Worm (Caenorhabditis elegans) whole organism, young adult: ENCODE results near the gene tub-1.

Experiments used
- B0336.3 ChIP-seq: fragments of 200-800 bp; sonication (Bioruptor generic); IDR thresholded peaks from 2 replicates; pipeline ENCODE4 v1.3.6; 2022; ENCODE audit warnings: missing genetic modification characterization, missing compliant biosample characterization
- D2030.7 ChIP-seq: fragments of 200-800 bp; sonication (Bioruptor generic); IDR thresholded peaks from 2 replicates; pipeline ENCODE4 v1.3.6; 2022; ENCODE audit warnings: missing genetic modification reagents, missing genetic modification characterization, missing compliant biosample characterization
- F22D6.2 ChIP-seq: sonication (generic microtip); optimal IDR thresholded peaks from 2 replicates; lab custom pipeline; 2016; ENCODE audit warnings: mild to moderate bottlenecking, missing genetic modification characterization, missing compliant biosample characterization
- F33H1.4 ChIP-seq: fragments of 200-800 bp; sonication (Bioruptor generic); IDR thresholded peaks from 2 replicates; pipeline ENCODE4 v1.3.6; 2022; ENCODE audit warnings: missing genetic modification reagents, missing genetic modification characterization, missing compliant biosample characterization
- F57A8.1 ChIP-seq: fragments of 200-800 bp; sonication (Bioruptor generic); optimal IDR thresholded peaks from 2 replicates; lab custom pipeline; 2018; ENCODE audit warnings: mild to moderate bottlenecking, missing genetic modification characterization, moderate library complexity, missing compliant biosample characterization
- F57C9.4 ChIP-seq: sonication (generic microtip); optimal IDR thresholded peaks from 2 replicates; lab custom pipeline; 2017; ENCODE audit warnings: mild to moderate bottlenecking, missing genetic modification characterization, missing compliant biosample characterization
- Y53F4B.3 ChIP-seq: fragments of 200-800 bp; sonication (Bioruptor generic); IDR thresholded peaks from 2 replicates; pipeline ENCODE4 v1.3.6; 2022; ENCODE audit warnings: missing genetic modification reagents, missing genetic modification characterization, missing compliant biosample characterization
- Y95B8A.8 ChIP-seq: fragments of 200-800 bp; sonication (Bioruptor generic); IDR thresholded peaks from 2 replicates; pipeline ENCODE4 v1.3.6; 2022; ENCODE audit warnings: missing genetic modification reagents, missing genetic modification characterization, missing compliant biosample characterization
- akir-1 ChIP-seq: fragments of 200-800 bp; sonication (Bioruptor generic); optimal IDR thresholded peaks from 2 replicates; lab custom pipeline; 2018; ENCODE audit warnings: mild to moderate bottlenecking, missing genetic modification characterization, moderate library complexity, missing compliant biosample characterization
- aptf-2 ChIP-seq: fragments of 200-800 bp; sonication (Bioruptor generic); conservative IDR thresholded peaks from 2 replicates; pipeline ENCODE4 v1.3.6; 2022; ENCODE audit warnings: missing genetic modification reagents, missing genetic modification characterization, missing compliant biosample characterization
- aptf-3 ChIP-seq: fragments of 200-800 bp; sonication (Bioruptor generic); IDR thresholded peaks from 2 replicates; pipeline ENCODE4 v1.3.6; 2022; ENCODE audit warnings: missing genetic modification characterization, missing compliant biosample characterization
- atf-7 ChIP-seq: sonication (generic microtip); optimal IDR thresholded peaks from 2 replicates; lab custom pipeline; 2017; ENCODE audit warnings: mild to moderate bottlenecking, missing genetic modification characterization, missing compliant biosample characterization
- attf-5 ChIP-seq: fragments of 200-800 bp; sonication (Bioruptor generic); optimal IDR thresholded peaks from 2 replicates; lab custom pipeline; 2018; ENCODE audit warnings: mild to moderate bottlenecking, missing genetic modification characterization, missing compliant biosample characterization
- cebp-1 ChIP-seq, 2 experiments: fragments of 200-800 bp in 1 of 2; sonication (Bioruptor generic) in 1 of 2; sonication (generic microtip) in 1 of 2; IDR thresholded peaks in 1 of 2; optimal IDR thresholded peaks in 1 of 2; 2 replicates each; pipeline versions ENCODE4 v1.3.6 to Lab custom; 2017 to 2022; ENCODE audit warnings: missing compliant biosample characterization in 2 of 2, missing genetic modification characterization in 2 of 2, mild to moderate bottlenecking in 1 of 2, missing genetic modification reagents in 1 of 2, moderate library complexity in 1 of 2
- ceh-40 ChIP-seq: fragments of 200-800 bp; sonication (Bioruptor generic); IDR thresholded peaks from 2 replicates; pipeline ENCODE4 v1.3.6; 2022; ENCODE audit warnings: missing genetic modification characterization, missing compliant biosample characterization
- ceh-91 ChIP-seq: fragments of 200-800 bp; sonication (Bioruptor generic); IDR thresholded peaks from 2 replicates; pipeline ENCODE4 v1.3.6; 2022; ENCODE audit warnings: missing genetic modification reagents, missing genetic modification characterization, missing compliant biosample characterization
- dox-1 ChIP-seq: fragments of 200-800 bp; sonication (Bioruptor generic); IDR thresholded peaks from 2 replicates; pipeline ENCODE4 v1.3.6; 2022; ENCODE audit warnings: missing genetic modification reagents, missing genetic modification characterization, missing compliant biosample characterization
- egl-18 ChIP-seq: fragments of 200-800 bp; sonication (Bioruptor generic); IDR thresholded peaks from 2 replicates; pipeline ENCODE4 v1.3.6; 2022; ENCODE audit warnings: missing genetic modification reagents, missing genetic modification characterization, missing compliant biosample characterization
- egl-44 ChIP-seq: fragments of 200-800 bp; sonication (Bioruptor generic); IDR thresholded peaks from 2 replicates; pipeline ENCODE4 v1.3.6; 2022; ENCODE audit warnings: missing genetic modification reagents, missing genetic modification characterization, missing compliant biosample characterization
- egrh-3 ChIP-seq: fragments of 200-800 bp; sonication (Bioruptor generic); IDR thresholded peaks from 2 replicates; pipeline ENCODE4 v1.3.6; 2022; ENCODE audit warnings: missing genetic modification reagents, missing genetic modification characterization, missing compliant biosample characterization
- ekl-4 ChIP-seq: fragments of 200-800 bp; sonication (Bioruptor generic); IDR thresholded peaks from 2 replicates; pipeline ENCODE4 v1.3.6; 2022; ENCODE audit warnings: missing genetic modification reagents, missing genetic modification characterization, missing compliant biosample characterization
- fkh-3 ChIP-seq: sonication (generic microtip); optimal IDR thresholded peaks from 2 replicates; lab custom pipeline; 2016; ENCODE audit warnings: mild to moderate bottlenecking, missing genetic modification characterization, missing compliant biosample characterization
- hlh-12 ChIP-seq: sonication (generic microtip); optimal IDR thresholded peaks from 2 replicates; lab custom pipeline; 2016; ENCODE audit warnings: missing genetic modification characterization, missing compliant biosample characterization
- hsf-1 ChIP-seq: fragments of 200-800 bp; sonication (Bioruptor generic); IDR thresholded peaks from 2 replicates; pipeline ENCODE4 v1.3.6; 2022; ENCODE audit warnings: missing genetic modification reagents, missing genetic modification characterization, missing compliant biosample characterization
- let-526 ChIP-seq: fragments of 200-800 bp; sonication (Bioruptor generic); IDR thresholded peaks from 2 replicates; pipeline ENCODE4 v1.3.6; 2022; ENCODE audit warnings: missing genetic modification reagents, missing genetic modification characterization, missing compliant biosample characterization
- lin-35 ChIP-seq, 3 experiments: fragments of 150-350 bp in 2 of 3; sonication (generic microtip) in 1 of 3; optimal IDR thresholded peaks; 2 replicates each; lab custom pipeline; 2014 to 2018; ENCODE audit warnings: missing biosample characterization in 3 of 3, missing genetic modification characterization in 3 of 3, missing genetic modification reagents in 3 of 3
- lir-1 ChIP-seq: fragments of 200-800 bp; sonication (Bioruptor generic); conservative IDR thresholded peaks from 2 replicates; pipeline ENCODE4 v1.3.6; 2022; ENCODE audit warnings: missing genetic modification reagents, missing genetic modification characterization, missing compliant biosample characterization
- lsl-1 ChIP-seq: fragments of 200-800 bp; sonication (Bioruptor generic); optimal IDR thresholded peaks from 2 replicates; lab custom pipeline; 2018; ENCODE audit warnings: mild to moderate bottlenecking, missing genetic modification characterization, moderate library complexity, missing compliant biosample characterization
- mel-28 ChIP-seq: sonication (generic microtip); optimal IDR thresholded peaks from 2 replicates; lab custom pipeline; 2016; ENCODE audit warnings: borderline replicate concordance, mild to moderate bottlenecking, missing genetic modification characterization, missing compliant biosample characterization
- nfyb-1 ChIP-seq: fragments of 200-800 bp; sonication (Bioruptor generic); IDR thresholded peaks from 2 replicates; pipeline ENCODE4 v1.3.6; 2022; ENCODE audit warnings: missing genetic modification reagents, missing genetic modification characterization, missing compliant biosample characterization
- nhr-120 ChIP-seq: fragments of 200-800 bp; sonication (Bioruptor generic); IDR thresholded peaks from 2 replicates; pipeline ENCODE4 v1.3.6; 2022; ENCODE audit warnings: missing genetic modification characterization, missing compliant biosample characterization
- nhr-80 ChIP-seq: sonication (generic microtip); optimal IDR thresholded peaks from 2 replicates; lab custom pipeline; 2016; ENCODE audit warnings: missing genetic modification characterization, missing compliant biosample characterization
- nhr-90 ChIP-seq: sonication (generic microtip); optimal IDR thresholded peaks from 2 replicates; lab custom pipeline; 2016; ENCODE audit warnings: missing genotype, mild to moderate bottlenecking, missing genetic modification characterization, missing compliant biosample characterization
- snpc-4 ChIP-seq, 5 experiments: fragments of 150-350 bp in 1 of 5; sonication (generic microtip) in 4 of 5; optimal IDR thresholded peaks; 2 replicates each; lab custom pipeline; 2014 to 2018; ENCODE audit warnings: missing genetic modification characterization in 5 of 5, missing biosample characterization in 3 of 5, antibody characterized with exemption in 2 of 5, mild to moderate bottlenecking in 2 of 5, missing compliant biosample characterization in 2 of 5, missing genotype in 2 of 5, moderate library complexity in 2 of 5, missing genetic modification reagents in 1 of 5
- sptf-2 ChIP-seq: fragments of 200-800 bp; sonication (Bioruptor generic); optimal IDR thresholded peaks from 2 replicates; lab custom pipeline; 2018; ENCODE audit warnings: mild to moderate bottlenecking, missing genetic modification characterization, missing compliant biosample characterization
- tbp1 ChIP-seq: fragments of 200-800 bp; sonication (Bioruptor generic); optimal IDR thresholded peaks from 2 replicates; lab custom pipeline; 2018; ENCODE audit warnings: mild to moderate bottlenecking, missing genetic modification characterization, missing compliant biosample characterization
- tlf-1 ChIP-seq: fragments of 200-800 bp; sonication (Bioruptor generic); optimal IDR thresholded peaks from 2 replicates; lab custom pipeline; 2018; ENCODE audit warnings: mild to moderate bottlenecking, missing genetic modification characterization, missing compliant biosample characterization
- unc-130 ChIP-seq: sonication (generic microtip); optimal IDR thresholded peaks from 2 replicates; lab custom pipeline; 2016; ENCODE audit warnings: missing genetic modification reagents, missing genetic modification characterization, missing compliant biosample characterization
- zfh-2 ChIP-seq: fragments of 200-800 bp; sonication (Bioruptor generic); conservative IDR thresholded peaks from 2 replicates; pipeline ENCODE4 v1.3.6; 2022; ENCODE audit warnings: missing genetic modification reagents, missing genetic modification characterization, missing compliant biosample characterization
- ztf-22 ChIP-seq: fragments of 200-800 bp; sonication (Bioruptor generic); optimal IDR thresholded peaks from 2 replicates; lab custom pipeline; 2018; ENCODE audit warnings: mild to moderate bottlenecking, missing genetic modification characterization, moderate library complexity, missing compliant biosample characterization
- ztf-25 ChIP-seq: fragments of 200-800 bp; sonication (Bioruptor generic); IDR thresholded peaks from 2 replicates; pipeline ENCODE4 v1.3.6; 2022; ENCODE audit warnings: missing genetic modification reagents, missing genetic modification characterization, missing compliant biosample characterization

tub-1 gene

ce11 chrII:8157991-8158390 lies 1.2 kb upstream of the tub-1 start, which contains the start of gene pch-2 (continued):
- TF ChIP-seq lir-1 (GFP tag; lab: Robert Waterston, UW) (no peak), hsf-1 (GFP tag; lab: Robert Waterston, UW) (no peak), lsl-1 (peak; percentile 51), lin-35 (GFP tag; optimal IDR thresholded peaks at IDR 0.05; lab: Kevin White, UChicago) (peak in 1 of 3 experiments; percentile 14), F33H1.4 (GFP tag; lab: Robert Waterston, UW) (peak; percentile 52; the same call in 1 of the 2 replicates), F22D6.2 (tag; lab: Kevin White, UChicago) (no peak), Y95B8A.8 (GFP tag; lab: Robert Waterston, UW) (no peak), sptf-2 (GFP tag; lab: Kevin White, UChicago) (no peak), D2030.7 (GFP tag; lab: Robert Waterston, UW) (peak; percentile 40; the same call in 1 of the 2 replicates), cebp-1 (GFP tag; IDR thresholded peaks at IDR 0.05; lab: Robert Waterston, UW) (no peak), cebp-1 (tag; optimal IDR thresholded peaks at IDR 0.05; lab: Kevin White, UChicago) (no peak), attf-5 (GFP tag; lab: Kevin White, UChicago) (peak; percentile 69), aptf-3 (GFP tag; lab: Robert Waterston, UW) (no peak), tbp1 (GFP tag; lab: Kevin White, UChicago) (no peak), nfyb-1 (GFP tag; lab: Robert Waterston, UW) (no peak), zfh-2 (GFP tag; lab: Robert Waterston, UW) (no peak)

- no peak for TF ChIP-seq ceh-91 (GFP tag; lab: Robert Waterston, UW)
- TF ChIP-seq snpc-4 (GFP tag; optimal IDR thresholded peaks at IDR 0.05; lab: Kevin White, UChicago) = no peak
- TF ChIP-seq snpc-4 (tag; optimal IDR thresholded peaks at IDR 0.05; lab: Kevin White, UChicago) = no peak
- TF ChIP-seq ceh-40 (GFP tag; lab: Robert Waterston, UW) = no peak
Measured at ce11 chrII:8152711-8153325, 3.9 kb downstream of the tub-1 start.

- TF ChIP-seq mel-28 (tag; lab: Kevin White, UChicago) = no peak
- TF ChIP-seq hlh-12 (tag; lab: Kevin White, UChicago) = no peak
- TF ChIP-seq ceh-91 (GFP tag; lab: Robert Waterston, UW) = no peak
- TF ChIP-seq egl-18 (GFP tag; lab: Robert Waterston, UW) = no peak
- TF ChIP-seq Y53F4B.3 (GFP tag; lab: Robert Waterston, UW) = no peak
- no peak for TF ChIP-seq egl-44
- no peak for TF ChIP-seq ceh-40 (GFP tag; lab: Robert Waterston, UW)
- no peak for TF ChIP-seq egrh-3 (GFP tag; lab: Robert Waterston, UW)
- TF ChIP-seq, all 124 proteins: peak for 0
Measured at ce11 chrII:8149930-8150329, 6.8 kb downstream of the tub-1 start, which contains the start of gene F10B5.3. TSS of gene F10B5.3 (minus strand) at chrII:8150030.

- TF ChIP-seq F57C9.4 (no peak), Y53F4B.3 (GFP tag; lab: Robert Waterston, UW) (no peak), fkh-3 (no peak), dox-1 (GFP tag; lab: Robert Waterston, UW) (no peak), nhr-90 (tag; lab: Kevin White, UChicago) (no peak), let-526 (GFP tag; lab: Robert Waterston, UW) (no peak), B0336.3 (GFP tag; lab: Robert Waterston, UW) (peak; percentile 68; the same call in 1 of the 2 replicates), lin-35 (GFP tag; optimal IDR thresholded peaks at IDR 0.05; lab: Kevin White, UChicago) (peak in 1 of 3 experiments; percentile 5), atf-7 (tag; lab: Kevin White, UChicago) (peak; percentile 7), D2030.7 (GFP tag; lab: Robert Waterston, UW) (peak; percentile 38), akir-1 (GFP tag; lab: Kevin White, UChicago) (no peak), nhr-120 (no peak), F57A8.1 (GFP tag; lab: Kevin White, UChicago) (peak; percentile 7), ztf-22 (GFP tag; lab: Kevin White, UChicago) (no peak), egrh-3 (GFP tag; lab: Robert Waterston, UW) (no peak), ztf-25 (GFP tag; lab: Robert Waterston, UW) (0 out of 2 replicates have a peak, but pooled peaks have one; percentile 29), Y95B8A.8 (GFP tag; lab: Robert Waterston, UW) (no peak), aptf-2 (GFP tag; lab: Robert Waterston, UW) (no peak), tlf-1 (peak; percentile 38), ekl-4 (GFP tag; lab: Robert Waterston, UW) (peak; percentile 58; the same call in 1 of the 2 replicates), ceh-91 (GFP tag; lab: Robert Waterston, UW) (no peak), nhr-80 (no peak), unc-130 (GFP tag; lab: Kevin White, UChicago) (peak; percentile 15)
Measured at ce11 chrII:8144543-8144942, 12.2 kb downstream of the tub-1 start, which contains the start of gene F10B5.2. TSS of gene F10B5.2 (plus strand) at chrII:8144762.
